Fruit fly (Drosophila melanogaster) whole organism, embryonic: ENCODE measurements around the gene ppk17.

Source experiments
- Abd-B ChIP-seq: fragments of 200-800 bp; sonication (Bioruptor generic); optimal IDR thresholded peaks from 2 replicates; lab custom pipeline; 2018; ENCODE audit warnings: missing biosample characterization, mild to moderate bottlenecking, missing genetic modification characterization, moderate library complexity
- Awh ChIP-seq: fragments of 200-800 bp; sonication (Bioruptor generic); IDR thresholded peaks from 2 replicates; pipeline ENCODE4, ENCODE4 v1.3.6; 2022; ENCODE audit warnings: missing biosample characterization, missing genetic modification characterization
- Bdp1 ChIP-seq: fragments of 200-800 bp; sonication (Bioruptor generic); optimal IDR thresholded peaks from 3 replicates; lab custom pipeline; 2016; ENCODE audit warnings: missing biosample characterization, missing genetic modification characterization
- CG10147 ChIP-seq: fragments of 200-800 bp; sonication (Bioruptor generic); optimal IDR thresholded peaks from 2 replicates; lab custom pipeline; 2019; ENCODE audit warnings: missing biosample characterization, mild to moderate bottlenecking, missing genetic modification characterization, moderate library complexity
- CG12155 ChIP-seq: fragments of 200-800 bp; sonication (Bioruptor generic); optimal IDR thresholded peaks from 3 replicates; lab custom pipeline; 2016; ENCODE audit warnings: missing biosample characterization, missing genetic modification characterization
- CG15011 ChIP-seq: fragments of 200-800 bp; sonication (Bioruptor generic); optimal IDR thresholded peaks from 3 replicates; lab custom pipeline; 2018; ENCODE audit warnings: missing biosample characterization, mild to moderate bottlenecking, missing genetic modification characterization
- CG15269 ChIP-seq: fragments of 200-800 bp; sonication (Bioruptor generic); optimal IDR thresholded peaks from 2 replicates; lab custom pipeline; 2018; ENCODE audit warnings: missing biosample characterization, mild to moderate bottlenecking, missing genetic modification characterization, moderate library complexity
- CG17186 ChIP-seq: fragments of 200-800 bp; sonication (Bioruptor generic); optimal IDR thresholded peaks from 3 replicates; lab custom pipeline; 2017; ENCODE audit warnings: missing biosample characterization, missing genetic modification reagents, missing genetic modification characterization
- CG17328 ChIP-seq: fragments of 200-800 bp; sonication (Bioruptor generic); IDR thresholded peaks from 2 replicates; pipeline ENCODE4 v1.3.6; 2022; ENCODE audit warnings: missing biosample characterization, missing genetic modification characterization
- CG18011 ChIP-seq: fragments of 200-800 bp; sonication (Bioruptor generic); optimal IDR thresholded peaks from 2 replicates; lab custom pipeline; 2017; ENCODE audit warnings: missing biosample characterization, missing genetic modification characterization, mild to moderate bottlenecking, moderate library complexity, missing genotype
- CG18764 ChIP-seq: fragments of 200-800 bp; sonication (Bioruptor generic); optimal IDR thresholded peaks from 3 replicates; lab custom pipeline; 2016; ENCODE audit warnings: missing biosample characterization, missing genetic modification characterization
- CG2129 ChIP-seq: fragments of 200-800 bp; sonication (Bioruptor generic); IDR thresholded peaks from 2 replicates; pipeline ENCODE4 v1.3.6; 2022; ENCODE audit warnings: missing biosample characterization, missing genetic modification characterization; ENCODE audit not compliant: partially characterized antibody
- CG2875 ChIP-seq: fragments of 200-800 bp; sonication (Bioruptor generic); optimal IDR thresholded peaks from 2 replicates; lab custom pipeline; 2017; ENCODE audit warnings: missing biosample characterization, mild to moderate bottlenecking, missing genetic modification characterization, missing genetic modification reagents
- CG3281 ChIP-seq: fragments of 200-800 bp; sonication (Bioruptor generic); optimal IDR thresholded peaks from 3 replicates; lab custom pipeline; 2017; ENCODE audit warnings: missing biosample characterization, mild to moderate bottlenecking, missing genetic modification characterization
- CG33213 ChIP-seq: fragments of 200-800 bp; sonication (Bioruptor generic); optimal IDR thresholded peaks from 3 replicates; lab custom pipeline; 2016; ENCODE audit warnings: missing biosample characterization, missing genetic modification characterization
- CG4854 ChIP-seq: fragments of 200-800 bp; sonication (Bioruptor generic); optimal IDR thresholded peaks from 2 replicates; lab custom pipeline; 2016; ENCODE audit warnings: missing biosample characterization, missing genetic modification characterization, inconsistent platforms
- CG6175 ChIP-seq: fragments of 200-800 bp; sonication (Bioruptor generic); IDR thresholded peaks from 3 replicates; pipeline ENCODE4 v1.3.6; 2022; ENCODE audit warnings: missing biosample characterization, missing genetic modification characterization
- CG6272 ChIP-seq: fragments of 200-800 bp; sonication (Bioruptor generic); IDR thresholded peaks from 2 replicates; pipeline ENCODE4 v1.3.6; 2022; ENCODE audit warnings: missing biosample characterization, missing genetic modification characterization
- CG8290 ChIP-seq, 3 experiments: fragments of 200-800 bp; sonication (Bioruptor generic); optimal IDR thresholded peaks; 2 replicates each; lab custom pipeline; 2016 to 2019; ENCODE audit warnings: missing biosample characterization in 3 of 3, missing genetic modification characterization in 3 of 3, mild to moderate bottlenecking in 2 of 3, moderate library complexity in 1 of 3
- CG8388 ChIP-seq: fragments of 200-800 bp; sonication (Bioruptor generic); optimal IDR thresholded peaks from 2 replicates; lab custom pipeline; 2019; ENCODE audit warnings: missing biosample characterization, mild to moderate bottlenecking, missing genetic modification characterization, moderate library complexity
- Dref ChIP-seq: fragments of 200-800 bp; sonication (Bioruptor generic); IDR thresholded peaks from 2 replicates; pipeline ENCODE4 v1.3.6; 2022; ENCODE audit warnings: missing biosample characterization, missing genetic modification characterization
- Ets97D ChIP-seq: fragments of 200-800 bp; sonication (Bioruptor generic); optimal IDR thresholded peaks from 3 replicates; lab custom pipeline; 2016; ENCODE audit warnings: missing biosample characterization, missing genetic modification characterization
- Fer2 ChIP-seq: fragments of 200-800 bp; sonication (Bioruptor generic); optimal IDR thresholded peaks from 2 replicates; lab custom pipeline; 2018; ENCODE audit warnings: missing biosample characterization, mild to moderate bottlenecking, missing genetic modification characterization, moderate library complexity
- H15 ChIP-seq: fragments of 200-800 bp; sonication (Bioruptor generic); IDR thresholded peaks from 3 replicates; pipeline ENCODE4 v1.3.6; 2022; ENCODE audit warnings: missing biosample characterization, missing genetic modification characterization
- HHEX ChIP-seq: fragments of 200-800 bp; sonication (Bioruptor generic); optimal IDR thresholded peaks from 3 replicates; lab custom pipeline; 2017; ENCODE audit warnings: missing biosample characterization, mild to moderate bottlenecking, missing genetic modification characterization, missing genetic modification reagents
- Hr51 ChIP-seq, 2 experiments: fragments of 200-800 bp; sonication (Bioruptor generic); optimal IDR thresholded peaks; 2 replicates in 1 of 2; 3 replicates in 1 of 2; lab custom pipeline; 2016 to 2018; ENCODE audit warnings: missing biosample characterization in 2 of 2, missing genetic modification characterization in 2 of 2, mild to moderate bottlenecking in 1 of 2, moderate library complexity in 1 of 2
- MESR4 ChIP-seq: fragments of 200-800 bp; sonication (Bioruptor generic); optimal IDR thresholded peaks from 2 replicates; lab custom pipeline; 2018; ENCODE audit warnings: missing biosample characterization, mild to moderate bottlenecking, missing genetic modification characterization, moderate library complexity
- NC2β ChIP-seq: fragments of 200-800 bp; sonication (Bioruptor generic); optimal IDR thresholded peaks from 2 replicates; lab custom pipeline; 2016; ENCODE audit warnings: missing biosample characterization, missing genetic modification characterization
- Ssrp ChIP-seq: fragments of 200-800 bp; sonication (Bioruptor generic); optimal IDR thresholded peaks from 2 replicates; lab custom pipeline; 2018; ENCODE audit warnings: missing biosample characterization, mild to moderate bottlenecking, missing genetic modification characterization, moderate library complexity
- bcd ChIP-seq: fragments of 200-800 bp; sonication (Bioruptor generic); optimal IDR thresholded peaks from 2 replicates; lab custom pipeline; 2017; ENCODE audit warnings: missing biosample characterization, mild to moderate bottlenecking, missing genetic modification characterization
- danr ChIP-seq: fragments of 200-800 bp; sonication (Bioruptor generic); IDR thresholded peaks from 2 replicates; pipeline ENCODE4 v1.3.6; 2022; ENCODE audit warnings: missing biosample characterization, missing genetic modification characterization
- lbe ChIP-seq: fragments of 200-800 bp; sonication (Bioruptor generic); optimal IDR thresholded peaks from 2 replicates; lab custom pipeline; 2016; ENCODE audit warnings: missing biosample characterization, mild to moderate bottlenecking, missing genetic modification characterization
- nerfin-2 ChIP-seq: fragments of 200-800 bp; sonication (Bioruptor generic); IDR thresholded peaks from 2 replicates; pipeline ENCODE4 v1.3.6; 2022; ENCODE audit warnings: missing biosample characterization, missing genetic modification characterization; ENCODE audit not compliant: partially characterized antibody
- pan ChIP-seq, 4 experiments: fragments of >200 bp in 3 of 4; fragments of 200-800 bp in 1 of 4; sonication (Bioruptor generic) in 1 of 4; optimal IDR thresholded peaks in 3 of 4; IDR thresholded peaks in 1 of 4; 2 replicates each; pipeline versions ENCODE4 v1.3.6 to Lab custom; 2017 to 2022; ENCODE audit warnings: missing biosample characterization in 2 of 4, missing genetic modification characterization in 2 of 4, mixed read lengths in 1 of 4
- prd ChIP-seq, 3 experiments: fragments of >200 bp in 2 of 3; fragments of 200-800 bp in 1 of 3; sonication (Bioruptor generic) in 1 of 3; optimal IDR thresholded peaks in 2 of 3; IDR thresholded peaks in 1 of 3; 2 replicates in 2 of 3; 3 replicates in 1 of 3; pipeline versions ENCODE4 v1.3.6 to Lab custom; 2017 to 2022; ENCODE audit warnings: missing biosample characterization in 1 of 3, missing genetic modification characterization in 1 of 3
- ranshi ChIP-seq: fragments of 200-800 bp; sonication (Bioruptor generic); IDR thresholded peaks from 2 replicates; pipeline ENCODE4 v1.3.6; 2022; ENCODE audit warnings: missing biosample characterization, missing genetic modification characterization
- row ChIP-seq: fragments of 200-800 bp; sonication (Bioruptor generic); IDR thresholded peaks from 3 replicates; pipeline ENCODE4 v1.3.6; 2022; ENCODE audit warnings: missing biosample characterization, missing genetic modification characterization
- sd ChIP-seq: fragments of 200-800 bp; sonication (Bioruptor generic); optimal IDR thresholded peaks from 3 replicates; lab custom pipeline; 2018; ENCODE audit warnings: missing biosample characterization, mild to moderate bottlenecking, missing genetic modification characterization, moderate library complexity
- sens ChIP-seq: fragments of 200-800 bp; sonication (Bioruptor generic); peaks from one replicate; lab custom pipeline; 2016; ENCODE audit warnings: missing biosample characterization, missing genetic modification characterization
- sens-2 ChIP-seq: fragments of 200-800 bp; sonication (Bioruptor generic); IDR thresholded peaks from 2 replicates; pipeline ENCODE4 v1.3.6; 2022; ENCODE audit warnings: missing biosample characterization, missing genetic modification characterization
- slou ChIP-seq: fragments of 200-800 bp; sonication (Bioruptor generic); optimal IDR thresholded peaks from 3 replicates; lab custom pipeline; 2016; ENCODE audit warnings: missing biosample characterization, missing genetic modification characterization
- sna ChIP-seq: fragments of 200-800 bp; sonication (Bioruptor generic); IDR thresholded peaks from 2 replicates; pipeline ENCODE4 v1.3.6; 2022; ENCODE audit warnings: missing biosample characterization, missing genetic modification characterization; ENCODE audit not compliant: partially characterized antibody
- sob ChIP-seq: fragments of 200-800 bp; sonication (Bioruptor generic); IDR thresholded peaks from 2 replicates; pipeline ENCODE4 v1.3.6; 2022; ENCODE audit warnings: missing biosample characterization, missing genetic modification characterization
- sug ChIP-seq: fragments of 200-800 bp; optimal IDR thresholded peaks from 2 replicates; lab custom pipeline; 2019; ENCODE audit warnings: missing biosample characterization, mild to moderate bottlenecking, missing genetic modification characterization, moderate library complexity
- tin ChIP-seq: fragments of 200-800 bp; sonication (Bioruptor generic); optimal IDR thresholded peaks from 3 replicates; lab custom pipeline; 2016; ENCODE audit warnings: missing biosample characterization, missing genetic modification characterization
- zf30C ChIP-seq: fragments of 200-800 bp; sonication (Bioruptor generic); optimal IDR thresholded peaks from 3 replicates; lab custom pipeline; 2018; ENCODE audit warnings: missing biosample characterization, mild to moderate bottlenecking, missing genetic modification characterization

ppk17 gene

dm6 chr2L:16720707-16721700 is 39.4 kb downstream of the ppk17 start (continued):
- peak; percentile 77 to 94 for TF ChIP-seq Hr51 (GFP tag; optimal IDR thresholded peaks at IDR 0.05; lab: Kevin White, UChicago)
- peak; percentile 60 for TF ChIP-seq Ets97D (GFP tag; lab: Kevin White, UChicago)
- no peak for TF ChIP-seq pan (optimal IDR thresholded peaks at IDR 0.05; lab: Kevin White, UChicago)
- peak in 1 of 2 experiments; percentile 98 for TF ChIP-seq pan (GFP tag; optimal IDR thresholded peaks at IDR 0.05 in 1 of 2, IDR thresholded peaks at IDR 0.05 in 1 of 2)
- TF ChIP-seq danr (GFP tag; lab: Robert Waterston, UW) = peak; percentile 81
- peak; percentile 88 for TF ChIP-seq CG3281
- TF ChIP-seq CG8290 (GFP tag; optimal IDR thresholded peaks at IDR 0.05; lab: Kevin White, UChicago) = peak; percentile 50
- peak; percentile 16 to 26 for TF ChIP-seq CG8290 (tag; optimal IDR thresholded peaks at IDR 0.05; lab: Kevin White, UChicago)
- TF ChIP-seq CG2129 (GFP tag; lab: Robert Waterston, UW) = no peak
- peak; percentile 35 for TF ChIP-seq Bdp1 (GFP tag; lab: Kevin White, UChicago)
- TF ChIP-seq sug = peak; percentile 64
- TF ChIP-seq ranshi (GFP tag; lab: Robert Waterston, UW) = peak; percentile 92
- peak; percentile 58 for TF ChIP-seq CG17186 (GFP tag; lab: Kevin White, UChicago)
- peak; percentile 51 for TF ChIP-seq sd (tag; lab: Kevin White, UChicago)
- peak; percentile 94 for TF ChIP-seq sens-2 (GFP tag; lab: Robert Waterston, UW)
- peak; percentile 61 for TF ChIP-seq NC2β (GFP tag; lab: Kevin White, UChicago)
- TF ChIP-seq slou (GFP tag; lab: Kevin White, UChicago) = peak; percentile 87
- no peak for TF ChIP-seq MESR4
- TF ChIP-seq HHEX (GFP tag; lab: Kevin White, UChicago) = peak; percentile 93
- TF ChIP-seq CG33213 (GFP tag; lab: Kevin White, UChicago) = peak; percentile 60
- peak; percentile 92 for TF ChIP-seq CG6272
- peak; percentile 94 for TF ChIP-seq Ssrp (tag; lab: Kevin White, UChicago)
- peak; percentile 91 for TF ChIP-seq CG15011 (GFP tag; lab: Kevin White, UChicago)
- peak; percentile 94 for TF ChIP-seq H15 (GFP tag; lab: Robert Waterston, UW)
- TF ChIP-seq row (GFP tag; lab: Robert Waterston, UW) = peak; percentile 93
- peak; percentile 85 for TF ChIP-seq CG6175 (GFP tag; lab: Robert Waterston, UW)
- TF ChIP-seq lbe (GFP tag; lab: Kevin White, UChicago) = peak; percentile 87
- TF ChIP-seq CG12155 (GFP tag; lab: Kevin White, UChicago) = peak; percentile 79
- peak; percentile 87 for TF ChIP-seq CG2875 (GFP tag; lab: Kevin White, UChicago)
- peak; percentile 78 for TF ChIP-seq Fer2
- TF ChIP-seq prd (optimal IDR thresholded peaks at IDR 0.05; lab: Kevin White, UChicago) = no peak
- peak; percentile 98 for TF ChIP-seq prd (GFP tag; IDR thresholded peaks at IDR 0.05; lab: Robert Waterston, UW)
- TF ChIP-seq Dref (GFP tag; lab: Robert Waterston, UW) = no peak
- peak; percentile 90 for TF ChIP-seq bcd (GFP tag; lab: Kevin White, UChicago)
- TF ChIP-seq CG15269 (tag; lab: Kevin White, UChicago) = peak; percentile 93
- TF ChIP-seq CG8388 (GFP tag; lab: Kevin White, UChicago) = peak; percentile 94
- peak; percentile 65 for TF ChIP-seq zf30C (GFP tag; lab: Kevin White, UChicago)
- peak; percentile 98 for TF ChIP-seq Awh
- TF ChIP-seq tin = peak; percentile 92
- no peak for TF ChIP-seq sna (GFP tag; lab: Robert Waterston, UW)
- TF ChIP-seq CG10147 (GFP tag; lab: Kevin White, UChicago) = peak; percentile 86
- peak; percentile 78 for TF ChIP-seq CG4854
- TF ChIP-seq CG18764 (GFP tag; lab: Kevin White, UChicago) = peak; percentile 91
- no peak for TF ChIP-seq nerfin-2
- peak; percentile 91 for TF ChIP-seq sob (GFP tag; lab: Robert Waterston, UW)
- peak; percentile 96 for TF ChIP-seq CG17328 (GFP tag; lab: Robert Waterston, UW)
- TF ChIP-seq CG18011 = no peak
- peak; percentile 85 for TF ChIP-seq Abd-B
- TF ChIP-seq sens = peak; percentile 98
